Fruit fly (Drosophila melanogaster) whole organism, pupa: ENCODE data around the gene trem.

ENCODE experiments used
- CG12605 ChIP-seq: fragments of 200-800 bp; sonication (Bioruptor generic); IDR thresholded peaks from 2 replicates; pipeline ENCODE4 v1.3.6; 2022; ENCODE audit warnings: missing biosample characterization, missing genetic modification characterization
- CG32121 ChIP-seq: fragments of 200-800 bp; sonication (Bioruptor generic); IDR thresholded peaks from 2 replicates; pipeline ENCODE4 v1.3.6; 2022; ENCODE audit warnings: missing biosample characterization, missing genetic modification characterization
- CG9948 ChIP-seq: fragments of 200-800 bp; sonication (Bioruptor generic); optimal IDR thresholded peaks from 2 replicates; lab custom pipeline; 2018; ENCODE audit warnings: missing biosample characterization, mild to moderate bottlenecking, missing genetic modification characterization, moderate library complexity
- EcR ChIP-seq: fragments of 200-800 bp; sonication (Bioruptor generic); optimal IDR thresholded peaks from 3 replicates; lab custom pipeline; 2019; ENCODE audit warnings: missing biosample characterization, missing genetic modification characterization, mild to moderate bottlenecking, moderate library complexity, missing genetic modification reagents
- Pif1A ChIP-seq: fragments of 200-800 bp; sonication (Bioruptor generic); optimal IDR thresholded peaks from 3 replicates; lab custom pipeline; 2016; ENCODE audit warnings: missing biosample characterization, missing genetic modification characterization
- gl ChIP-seq: fragments of 200-800 bp; sonication (Bioruptor generic); optimal IDR thresholded peaks from 2 replicates; lab custom pipeline; 2018; ENCODE audit warnings: missing biosample characterization, mild to moderate bottlenecking, missing genetic modification characterization

dm6 chr3R:19996433-19996832 is 34.7 kb downstream of the trem start:
- TF ChIP-seq CG32121 (GFP tag; lab: Robert Waterston, UW), result peak; percentile 36; the same call in 1 of the 2 replicates
- no peak for TF ChIP-seq gl
- no peak for TF ChIP-seq CG12605
- TF ChIP-seq CG9948 (tag; lab: Kevin White, UChicago), result no peak
- peak; percentile 33 for TF ChIP-seq Pif1A (GFP tag; lab: Kevin White, UChicago)
- no peak for TF ChIP-seq EcR (GFP tag; lab: Kevin White, UChicago)
